Fruit fly (Drosophila melanogaster): ENCODE measurements around the gene CG15635.

CG15635 gene

dm6 chr2L:4646751-4647150 lies 4.0 kb downstream of the CG15635 start, which contains the start of gene CG43798:
Gene CG43798, plus strand, starts transcription at chr2L:4647051.
- TF ChIP-seq CG12605 (GFP tag; IDR thresholded peaks at IDR 0.05) (no peak), CG17806 (tag; optimal IDR thresholded peaks at IDR 0.05) (no peak), CG8159 (tag; optimal IDR thresholded peaks at IDR 0.05) (no peak), Snoo (tag; optimal IDR thresholded peaks at IDR 0.05) (no peak), CG15710 (tag; optimal IDR thresholded peaks at IDR 0.05) (no peak), CG9948 (tag; optimal IDR thresholded peaks at IDR 0.05) (no peak), Pif1B (GFP tag; optimal IDR thresholded peaks at IDR 0.05) (no peak), EcR (GFP tag; optimal IDR thresholded peaks at IDR 0.05) (no peak), Ets98B (GFP tag; IDR thresholded peaks at IDR 0.05) (no peak), D1 (tag; optimal IDR thresholded peaks at IDR 0.05) (no peak), CG14655 (GFP tag; optimal IDR thresholded peaks at IDR 0.05) (no peak), rn (GFP tag; IDR thresholded peaks at IDR 0.05) (no peak), CG13204 (GFP tag; optimal IDR thresholded peaks at IDR 0.05) (no peak), CG34367 (tag; optimal IDR thresholded peaks at IDR 0.05) (no peak)

DNA sequence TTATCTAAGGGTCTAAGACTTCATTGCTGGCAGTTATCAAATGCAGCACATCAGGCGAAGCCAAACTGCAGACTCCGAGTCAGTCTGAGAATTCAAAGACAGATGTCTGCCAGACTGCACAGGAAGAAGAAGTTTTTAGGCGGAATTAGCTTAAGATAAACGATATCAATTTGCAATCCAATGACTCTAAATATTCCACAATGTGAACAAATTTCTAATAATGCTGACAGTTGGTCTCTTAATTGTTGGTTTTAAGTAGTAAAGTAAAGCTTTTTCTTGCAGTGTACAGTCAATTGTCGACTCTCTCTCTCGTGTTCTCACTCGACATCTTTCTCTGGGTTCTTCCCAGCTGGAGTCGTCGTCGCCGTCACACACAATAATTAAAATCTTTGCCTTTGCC lies 6.0 kb downstream of the CG15635 start:
- TF ChIP-seq CG12605 (GFP tag; IDR thresholded peaks at IDR 0.05), result peak; percentile 49; the same call in 1 of the 2 replicates
- TF ChIP-seq fd96Ca (GFP tag; IDR thresholded peaks at IDR 0.05), result peak; percentile 67; the same call in 1 of the 3 replicates
- no peak for TF ChIP-seq CG10348 (GFP tag; IDR thresholded peaks at IDR 0.05)
- TF ChIP-seq rn (GFP tag; IDR thresholded peaks at IDR 0.05), result no peak
- peak; percentile 87 for TF ChIP-seq CG8301 (tag; optimal IDR thresholded peaks at IDR 0.05)
- TF ChIP-seq gl (tag; optimal IDR thresholded peaks at IDR 0.05), result no peak
- TF ChIP-seq CG32121 (GFP tag; IDR thresholded peaks at IDR 0.05), result no peak
- TF ChIP-seq Ets98B (GFP tag; IDR thresholded peaks at IDR 0.05), result peak; percentile 58
- TF ChIP-seq D1 (tag; optimal IDR thresholded peaks at IDR 0.05), result no peak
- no peak for TF ChIP-seq CG13204 (GFP tag; optimal IDR thresholded peaks at IDR 0.05)
- peak; percentile 34 for TF ChIP-seq CG9948 (tag; optimal IDR thresholded peaks at IDR 0.05)
- no peak for TF ChIP-seq CG15710 (tag; optimal IDR thresholded peaks at IDR 0.05)
- peak; percentile 90 for TF ChIP-seq CG14655 (GFP tag; optimal IDR thresholded peaks at IDR 0.05)
- TF ChIP-seq Pif1B (GFP tag; optimal IDR thresholded peaks at IDR 0.05), result peak; percentile 24
- TF ChIP-seq Snoo (tag; optimal IDR thresholded peaks at IDR 0.05), result no peak
- TF ChIP-seq CG4496 (GFP tag; IDR thresholded peaks at IDR 0.05), result peak; percentile 84
- TF ChIP-seq CG17806 (tag; optimal IDR thresholded peaks at IDR 0.05), result peak; percentile 24
- peak; percentile 50 for TF ChIP-seq Pif1A (GFP tag; optimal IDR thresholded peaks at IDR 0.05)
- no peak for TF ChIP-seq EcR (GFP tag; optimal IDR thresholded peaks at IDR 0.05)
- TF ChIP-seq CG34367 (tag; optimal IDR thresholded peaks at IDR 0.05), result no peak
- TF ChIP-seq CG8159 (tag; optimal IDR thresholded peaks at IDR 0.05), result no peak

DNA sequence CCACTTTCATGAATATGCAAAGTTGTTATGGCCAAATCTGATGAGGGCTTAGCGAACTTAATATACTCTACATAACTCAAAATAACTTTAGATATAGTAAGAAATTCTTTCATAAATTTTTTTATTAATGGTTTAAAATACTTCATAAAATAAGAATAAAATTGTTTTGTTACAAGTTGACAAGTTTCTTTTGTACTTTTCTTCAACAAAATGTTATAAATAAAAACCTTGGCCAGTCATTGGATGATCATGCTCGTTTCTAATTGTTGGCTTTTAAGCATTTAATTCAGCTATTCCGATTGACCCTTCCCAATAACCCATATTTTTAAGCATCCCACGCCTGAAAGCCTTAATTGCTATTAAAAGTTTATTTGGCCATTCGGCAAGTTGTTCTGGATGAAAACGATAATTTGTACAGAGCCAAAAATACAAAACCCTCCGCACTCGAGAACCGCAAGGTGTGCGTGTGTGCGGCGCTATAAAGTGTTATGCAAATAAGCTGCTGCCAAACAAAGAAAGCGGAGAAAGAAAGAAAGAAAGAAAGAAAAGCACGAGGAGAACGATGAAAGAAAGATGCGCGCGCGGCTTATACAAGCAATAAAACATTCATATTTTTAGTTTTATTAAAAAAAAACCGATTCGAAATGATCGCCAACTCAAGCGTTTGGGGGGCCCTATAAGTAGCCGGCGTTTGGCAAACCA lies 8.1 kb downstream of the CG15635 start, which contains the start of gene CG3355:
Gene CG3355, plus strand, starts transcription at position 652 of the 702 bp plus-strand sequence.
- TF ChIP-seq Snoo (tag; optimal IDR thresholded peaks at IDR 0.05), result peak; percentile 26
- no peak for TF ChIP-seq CG8159 (tag; optimal IDR thresholded peaks at IDR 0.05)

DNA sequence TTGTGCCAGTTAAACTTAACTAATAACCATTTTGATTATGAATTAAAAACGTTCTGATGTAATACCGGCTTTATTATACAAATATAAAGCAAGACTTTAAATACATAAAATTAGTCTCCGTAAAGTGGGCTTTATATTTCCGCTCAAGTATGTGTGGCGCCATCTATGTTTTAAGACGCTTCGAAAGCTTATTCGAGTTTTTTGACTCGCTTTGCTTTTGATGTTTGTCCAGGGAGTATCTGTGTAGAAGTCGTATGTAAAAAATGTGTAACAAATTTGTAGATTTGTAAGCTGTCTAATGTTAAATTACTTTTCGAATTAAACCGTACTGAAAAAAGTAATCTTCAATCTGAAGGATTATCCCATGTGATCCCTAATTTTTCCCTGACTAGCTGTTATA lies 18.2 kb downstream of the CG15635 start:
- TF ChIP-seq D1 (tag; optimal IDR thresholded peaks at IDR 0.05), result peak; percentile 14
- TF ChIP-seq gl (tag; optimal IDR thresholded peaks at IDR 0.05), result no peak
- TF ChIP-seq CG14655 (GFP tag; optimal IDR thresholded peaks at IDR 0.05), result no peak
- TF ChIP-seq Ets98B (GFP tag; IDR thresholded peaks at IDR 0.05), result no peak

DNA sequence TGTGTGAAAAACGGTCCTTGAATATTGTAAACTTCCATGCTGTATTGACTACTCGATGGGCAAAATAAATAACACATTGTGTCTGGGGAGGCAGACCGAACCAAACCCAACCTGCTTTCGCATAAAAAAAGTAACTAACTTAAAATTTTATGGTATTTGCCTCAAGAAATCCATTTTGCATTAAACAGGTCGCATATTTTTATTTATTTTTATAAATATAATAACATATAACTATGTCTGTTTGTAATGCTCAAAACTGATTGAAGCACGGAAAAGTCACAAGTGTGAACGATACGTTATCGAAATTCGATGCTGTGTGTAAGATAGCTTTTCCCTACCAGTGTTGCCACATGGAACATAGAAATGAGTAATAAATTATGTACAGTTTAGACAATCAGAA lies 39.6 kb downstream of the CG15635 start, which contains the start of gene CG11929:
Gene CG11929, plus strand, starts transcription at position 301 of the 400 bp plus-strand sequence.
- TF ChIP-seq CG17806 (tag; optimal IDR thresholded peaks at IDR 0.05) (no peak), CG14655 (GFP tag; optimal IDR thresholded peaks at IDR 0.05) (no peak), Pif1B (GFP tag; optimal IDR thresholded peaks at IDR 0.05) (no peak), Pif1A (GFP tag; optimal IDR thresholded peaks at IDR 0.05) (no peak), CG13204 (GFP tag; optimal IDR thresholded peaks at IDR 0.05) (no peak), CG9948 (tag; optimal IDR thresholded peaks at IDR 0.05) (no peak), Snoo (tag; optimal IDR thresholded peaks at IDR 0.05) (no peak), CG10348 (GFP tag; IDR thresholded peaks at IDR 0.05) (no peak), CG4496 (GFP tag; IDR thresholded peaks at IDR 0.05) (no peak), D1 (tag; optimal IDR thresholded peaks at IDR 0.05) (no peak)

dm6 chr2L:4684361-4684760 lies 41.6 kb downstream of the CG15635 start, which contains the start of gene Elba1:
Gene Elba1, minus strand, starts transcription at chr2L:4684461.
- no peak for TF ChIP-seq CG8159 (tag; optimal IDR thresholded peaks at IDR 0.05)
- TF ChIP-seq CG32121 (GFP tag; IDR thresholded peaks at IDR 0.05), result no peak
- no peak for TF ChIP-seq CG14655 (GFP tag; optimal IDR thresholded peaks at IDR 0.05)
- no peak for TF ChIP-seq CG9948 (tag; optimal IDR thresholded peaks at IDR 0.05)
- TF ChIP-seq CG12605 (GFP tag; IDR thresholded peaks at IDR 0.05), result no peak
- no peak for TF ChIP-seq Pif1A (GFP tag; optimal IDR thresholded peaks at IDR 0.05)
- TF ChIP-seq Pif1B (GFP tag; optimal IDR thresholded peaks at IDR 0.05), result no peak
- no peak for TF ChIP-seq Ets98B (GFP tag; IDR thresholded peaks at IDR 0.05)
- no peak for TF ChIP-seq rn (GFP tag; IDR thresholded peaks at IDR 0.05)
- no peak for TF ChIP-seq CG17806 (tag; optimal IDR thresholded peaks at IDR 0.05)
- TF ChIP-seq EcR (GFP tag; optimal IDR thresholded peaks at IDR 0.05), result no peak
- TF ChIP-seq CG13204 (GFP tag; optimal IDR thresholded peaks at IDR 0.05), result no peak
- no peak for TF ChIP-seq CG15710 (tag; optimal IDR thresholded peaks at IDR 0.05)
- TF ChIP-seq gl (tag; optimal IDR thresholded peaks at IDR 0.05), result no peak
- no peak for TF ChIP-seq fd96Ca (GFP tag; IDR thresholded peaks at IDR 0.05)
